Worm (Caenorhabditis elegans) whole organism, midembryonic: ENCODE results near the gene Y75B8A.31.

ENCODE experiments used
- T22C8.4 ChIP-seq: fragments of 200-800 bp; sonication (Bioruptor generic); IDR thresholded peaks from 2 replicates; pipeline ENCODE4 v1.3.6; 2022; ENCODE audit warnings: missing genetic modification characterization, missing compliant biosample characterization
- cog-1 ChIP-seq: sonication (generic microtip); optimal IDR thresholded peaks from 2 replicates; lab custom pipeline; 2016; ENCODE audit warnings: missing genetic modification characterization, missing compliant biosample characterization
- flt-1 ChIP-seq: fragments of 200-800 bp; sonication (Bioruptor generic); IDR thresholded peaks from 2 replicates; pipeline ENCODE4 v1.3.6; 2022; ENCODE audit warnings: missing genetic modification characterization, missing compliant biosample characterization
- klf-2 ChIP-seq: fragments of 200-800 bp; sonication (Bioruptor generic); conservative IDR thresholded peaks from 2 replicates; pipeline ENCODE4 v1.3.6; 2022; ENCODE audit warnings: missing genetic modification reagents, missing genetic modification characterization, missing compliant biosample characterization
- med-1 ChIP-seq: sonication (generic microtip); optimal IDR thresholded peaks from 2 replicates; lab custom pipeline; 2017; ENCODE audit warnings: missing genetic modification characterization, mild to moderate bottlenecking, missing compliant biosample characterization, antibody characterized with exemption, missing genetic modification reagents; ENCODE audit not compliant: insufficient read depth
- ref-1 ChIP-seq: fragments of 200-800 bp; sonication (Bioruptor generic); conservative IDR thresholded peaks from 2 replicates; pipeline ENCODE4 v1.3.6; 2022; ENCODE audit warnings: missing genetic modification reagents, missing genetic modification characterization, missing compliant biosample characterization
- tab-1 ChIP-seq: fragments of 200-800 bp; sonication (Bioruptor generic); IDR thresholded peaks from 2 replicates; pipeline ENCODE4 v1.3.6; 2022; ENCODE audit warnings: missing genetic modification characterization, missing compliant biosample characterization
- ztf-23 ChIP-seq: fragments of 200-800 bp; sonication (Bioruptor generic); IDR thresholded peaks from 2 replicates; pipeline ENCODE4 v1.3.6; 2022; ENCODE audit warnings: missing genetic modification reagents, missing genetic modification characterization, missing compliant biosample characterization
- ztf-29 ChIP-seq: fragments of 200-800 bp; sonication (Bioruptor generic); IDR thresholded peaks from 2 replicates; pipeline ENCODE4 v1.3.6; 2022; ENCODE audit warnings: missing genetic modification reagents, missing genetic modification characterization, missing compliant biosample characterization

The Y75B8A.31 gene

DNA sequence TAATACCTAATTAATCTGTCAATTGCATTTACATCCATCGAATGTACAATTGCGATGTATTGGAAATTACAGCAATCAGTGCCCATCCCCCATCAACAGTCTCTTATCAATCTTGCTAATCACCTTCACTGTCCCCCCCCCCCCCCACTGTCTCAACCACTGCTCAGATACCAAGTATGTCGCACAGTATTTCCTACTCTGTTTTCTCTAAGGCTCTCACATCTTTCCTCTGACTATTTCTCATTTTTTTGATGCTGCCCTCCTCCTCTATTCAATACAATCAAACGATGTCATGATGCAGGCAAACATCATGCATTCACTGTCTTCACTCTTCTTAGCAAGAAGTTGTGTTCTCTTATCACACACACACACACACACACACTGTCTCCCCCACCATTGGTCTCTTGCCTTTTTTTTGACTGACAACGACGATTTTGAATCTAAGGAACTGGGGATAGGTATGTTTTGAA, 23.9 kb upstream of the Y75B8A.31 start, which contains the start of the genes zip-12 and Y75B8A.63:
zip-12 (plus strand) TSS at position 387 of the 470 bp plus-strand sequence.
Y75B8A.63 (plus strand) TSS at position 420 of the 470 bp plus-strand sequence.
- TF ChIP-seq cog-1 (tag; lab: Kevin White, UChicago) (no peak), med-1 (GFP tag; lab: Kevin White, UChicago) (no peak), ztf-23 (GFP tag; lab: Robert Waterston, UW) (no peak), ztf-29 (GFP tag; lab: Robert Waterston, UW) (no peak), flt-1 (no peak), tab-1 (no peak), klf-2 (GFP tag; lab: Robert Waterston, UW) (no peak), T22C8.4 (GFP tag; lab: Robert Waterston, UW) (no peak), ref-1 (no peak)

DNA sequence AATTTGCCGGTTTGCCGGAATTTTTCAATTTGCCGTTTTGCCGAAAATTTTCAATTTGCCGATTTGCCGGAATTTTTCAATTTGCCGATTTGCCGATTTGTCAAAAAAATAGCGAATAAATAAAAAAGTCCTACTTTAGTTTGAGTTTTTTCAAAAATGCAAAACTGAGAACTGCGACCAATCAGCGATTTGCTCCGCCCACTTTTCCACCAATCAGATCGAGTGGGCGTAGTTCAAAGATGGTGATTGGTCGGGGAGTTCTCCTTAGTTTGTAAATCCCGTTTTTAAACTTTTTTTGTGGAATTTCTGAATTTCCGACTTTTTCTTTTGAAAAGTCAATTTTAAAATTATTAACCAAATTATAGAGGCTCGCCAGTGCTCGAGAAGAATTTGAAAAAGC, 20.1 kb upstream of the Y75B8A.31 start:
- no peak for TF ChIP-seq ztf-23 (GFP tag; lab: Robert Waterston, UW)
- no peak for TF ChIP-seq T22C8.4 (GFP tag; lab: Robert Waterston, UW)
- TF ChIP-seq tab-1 = no peak
- no peak for TF ChIP-seq ref-1

DNA sequence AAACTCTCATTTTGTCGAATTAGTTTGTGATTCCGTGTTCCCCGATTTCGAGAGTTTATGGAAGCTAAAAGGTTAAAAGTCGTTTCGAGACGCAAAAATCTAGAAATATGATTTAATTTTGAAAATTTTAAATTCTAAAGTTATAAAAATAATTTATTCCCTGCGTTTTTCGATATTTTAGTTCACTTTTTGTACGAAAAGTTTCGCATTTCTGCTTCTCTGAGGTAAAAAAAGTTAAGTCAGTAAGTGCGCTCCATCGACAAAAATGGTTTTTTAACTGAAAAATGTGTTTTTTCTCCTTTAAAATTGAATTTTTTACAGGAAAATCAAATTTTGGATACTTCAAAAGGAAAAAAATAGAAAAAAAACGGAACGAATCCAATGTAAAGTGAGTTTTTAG, 18.0 kb upstream of the Y75B8A.31 start, which contains the start of gene zip-1:
zip-1 (plus strand) TSS at position 301 of the 400 bp plus-strand sequence.
- TF ChIP-seq med-1 (GFP tag; lab: Kevin White, UChicago) (no peak), klf-2 (GFP tag; lab: Robert Waterston, UW) (no peak)

DNA sequence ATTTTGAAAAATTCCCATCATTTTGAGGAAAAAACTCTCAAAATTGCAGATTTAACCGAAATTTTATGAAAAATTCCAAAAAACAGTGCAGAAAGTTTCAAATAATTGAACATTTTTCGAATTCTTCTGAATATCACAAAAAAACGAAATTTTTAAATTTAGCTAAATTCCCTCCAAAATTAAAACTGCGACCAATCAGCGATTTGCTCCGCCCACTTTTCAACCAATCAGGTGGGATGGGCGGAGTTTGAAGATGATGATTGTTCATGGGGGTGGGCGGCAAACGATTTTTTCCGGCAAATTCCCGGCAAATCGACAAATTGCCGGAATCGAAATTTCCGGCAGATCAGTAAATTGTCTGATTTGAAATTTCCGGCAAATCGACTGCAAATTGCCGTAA, 17.2 kb upstream of the Y75B8A.31 start:
- no peak for TF ChIP-seq ztf-23 (GFP tag; lab: Robert Waterston, UW)
- no peak for TF ChIP-seq ref-1
- no peak for TF ChIP-seq T22C8.4 (GFP tag; lab: Robert Waterston, UW)
- no peak for TF ChIP-seq cog-1 (tag; lab: Kevin White, UChicago)
- TF ChIP-seq med-1 (GFP tag; lab: Kevin White, UChicago) = no peak
- no peak for TF ChIP-seq klf-2 (GFP tag; lab: Robert Waterston, UW)
- TF ChIP-seq flt-1 = no peak

DNA sequence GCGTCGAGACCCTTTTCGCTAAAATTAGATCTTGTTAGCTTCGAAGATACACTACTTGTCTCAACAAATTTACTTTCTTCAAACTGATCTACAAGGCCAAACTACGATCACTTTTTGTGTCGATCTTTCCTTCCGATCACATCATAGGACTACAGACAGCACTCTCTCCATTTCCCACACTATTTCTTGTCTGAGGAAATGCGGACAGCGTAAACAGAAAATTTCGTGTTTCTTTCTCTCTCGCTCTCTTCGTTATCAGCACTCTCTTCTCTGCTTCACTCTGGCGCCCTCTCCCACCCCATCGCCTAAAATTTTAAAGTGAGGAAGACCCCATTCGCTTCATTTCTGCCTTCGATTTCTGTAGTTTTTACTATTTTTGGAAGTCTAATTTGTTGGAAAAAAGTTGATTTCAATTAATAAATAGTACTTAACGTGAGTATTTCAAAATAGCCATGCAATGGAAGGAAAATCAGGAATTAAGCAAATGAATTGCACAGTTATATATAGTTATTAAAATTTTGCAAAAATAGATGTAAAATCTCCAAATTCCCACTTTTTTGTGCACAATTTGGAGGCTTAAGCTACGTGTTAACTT, 15.9 kb upstream of the Y75B8A.31 start:
- TF ChIP-seq tab-1 (no peak), klf-2 (GFP tag; lab: Robert Waterston, UW) (no peak)

DNA sequence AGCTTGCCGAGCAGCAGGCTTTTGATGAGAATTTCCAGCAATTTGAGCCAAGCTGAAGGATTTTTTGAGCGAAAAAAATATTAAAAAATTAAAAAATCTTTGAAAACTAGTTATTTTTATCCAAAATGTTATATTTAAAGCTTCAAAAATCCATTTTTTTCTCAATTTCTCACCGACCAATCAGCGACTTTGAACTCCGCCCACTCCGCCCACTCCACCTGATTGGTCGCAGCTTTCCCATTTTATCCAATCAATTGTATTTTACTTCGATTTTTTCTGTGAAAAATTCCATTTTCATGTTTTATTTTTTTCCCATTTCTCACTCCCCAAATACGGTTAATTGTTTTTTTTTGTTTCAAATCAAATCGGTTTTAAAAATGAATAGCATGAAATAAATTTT, 6.5 kb upstream of the Y75B8A.31 start:
- TF ChIP-seq tab-1 = no peak
- no peak for TF ChIP-seq ztf-29 (GFP tag; lab: Robert Waterston, UW)
- no peak for TF ChIP-seq ref-1
- no peak for TF ChIP-seq ztf-23 (GFP tag; lab: Robert Waterston, UW)
- TF ChIP-seq cog-1 (tag; lab: Kevin White, UChicago) = no peak
- TF ChIP-seq flt-1 = no peak
- TF ChIP-seq T22C8.4 (GFP tag; lab: Robert Waterston, UW) = no peak

DNA sequence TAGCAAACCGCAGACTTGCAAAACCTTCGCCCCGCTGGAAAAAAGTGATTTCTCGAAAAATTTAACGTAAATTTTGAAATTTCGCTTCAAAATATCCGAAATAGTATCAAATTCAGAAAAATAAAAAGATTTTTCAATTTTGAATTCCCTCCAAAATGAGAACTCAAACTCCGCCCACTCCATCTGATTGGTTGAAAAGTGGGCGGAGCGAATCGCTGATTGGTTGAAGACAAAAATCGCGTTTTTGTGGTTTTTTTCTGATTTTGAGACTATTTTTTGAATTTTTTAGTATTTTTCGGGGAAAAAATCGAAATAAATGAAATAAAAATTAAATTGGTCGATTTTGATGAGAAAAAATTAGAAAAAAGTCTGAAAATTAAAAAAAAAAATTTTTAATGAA, 2.4 kb upstream of the Y75B8A.31 start:
- TF ChIP-seq ztf-29 (GFP tag; lab: Robert Waterston, UW) (no peak), ztf-23 (GFP tag; lab: Robert Waterston, UW) (no peak), cog-1 (tag; lab: Kevin White, UChicago) (no peak), flt-1 (no peak), tab-1 (no peak), ref-1 (no peak), med-1 (GFP tag; lab: Kevin White, UChicago) (no peak), T22C8.4 (GFP tag; lab: Robert Waterston, UW) (no peak), klf-2 (GFP tag; lab: Robert Waterston, UW) (no peak)

DNA sequence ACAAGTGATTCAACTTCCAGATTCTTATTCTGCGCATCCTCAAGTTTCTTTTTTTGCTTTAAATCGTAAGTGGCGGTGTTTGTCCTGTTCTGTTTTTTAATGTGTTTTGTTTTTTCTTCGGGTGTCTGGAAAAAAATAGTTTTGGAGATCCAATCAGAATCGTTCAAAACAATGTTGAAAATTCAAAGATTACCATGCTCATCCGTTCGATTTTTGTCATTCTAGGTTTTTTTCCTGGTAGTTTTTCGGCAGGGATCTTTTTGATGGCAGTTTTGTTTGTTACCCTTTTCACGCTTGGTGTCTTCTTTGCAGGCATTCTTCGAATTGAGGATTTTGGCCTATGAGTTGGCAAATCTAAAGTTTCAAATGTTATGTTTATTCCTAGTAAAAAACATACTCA, 5.1 kb downstream of the Y75B8A.31 start:
- TF ChIP-seq flt-1 = no peak
- TF ChIP-seq T22C8.4 (GFP tag; lab: Robert Waterston, UW) = no peak
- no peak for TF ChIP-seq cog-1 (tag; lab: Kevin White, UChicago)
- TF ChIP-seq ztf-29 (GFP tag; lab: Robert Waterston, UW) = no peak
- no peak for TF ChIP-seq ztf-23 (GFP tag; lab: Robert Waterston, UW)
- no peak for TF ChIP-seq tab-1
- TF ChIP-seq ref-1 = no peak
- no peak for TF ChIP-seq klf-2 (GFP tag; lab: Robert Waterston, UW)
- no peak for TF ChIP-seq med-1 (GFP tag; lab: Kevin White, UChicago)

DNA sequence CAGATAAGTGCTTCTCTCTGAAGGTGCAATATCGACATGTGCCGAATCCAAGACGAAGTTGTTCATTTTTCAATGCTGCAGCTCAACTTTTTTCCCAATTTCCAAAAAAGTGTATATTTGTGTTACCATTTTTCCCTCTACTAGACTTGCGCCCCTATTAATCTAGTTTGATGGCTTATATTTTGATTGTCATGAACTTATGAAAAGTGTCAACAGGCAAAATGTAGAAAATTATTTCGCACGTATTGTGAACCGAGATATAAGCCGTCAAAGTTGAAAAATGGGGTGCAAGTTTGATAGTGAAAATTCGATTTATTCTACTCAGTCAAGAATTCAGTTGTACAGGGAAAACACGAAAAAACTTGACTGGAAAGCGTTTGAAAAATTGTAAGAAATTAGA, 7.0 kb downstream of the Y75B8A.31 start, which contains the start of gene Y75B8A.32:
Y75B8A.32 (minus strand) TSS at position 101 of the 400 bp plus-strand sequence.
- TF ChIP-seq ztf-23 (GFP tag; lab: Robert Waterston, UW) (no peak), cog-1 (tag; lab: Kevin White, UChicago) (no peak), ref-1 (no peak), med-1 (GFP tag; lab: Kevin White, UChicago) (no peak), klf-2 (GFP tag; lab: Robert Waterston, UW) (no peak), flt-1 (no peak), tab-1 (no peak), ztf-29 (GFP tag; lab: Robert Waterston, UW) (no peak), T22C8.4 (GFP tag; lab: Robert Waterston, UW) (no peak)

DNA sequence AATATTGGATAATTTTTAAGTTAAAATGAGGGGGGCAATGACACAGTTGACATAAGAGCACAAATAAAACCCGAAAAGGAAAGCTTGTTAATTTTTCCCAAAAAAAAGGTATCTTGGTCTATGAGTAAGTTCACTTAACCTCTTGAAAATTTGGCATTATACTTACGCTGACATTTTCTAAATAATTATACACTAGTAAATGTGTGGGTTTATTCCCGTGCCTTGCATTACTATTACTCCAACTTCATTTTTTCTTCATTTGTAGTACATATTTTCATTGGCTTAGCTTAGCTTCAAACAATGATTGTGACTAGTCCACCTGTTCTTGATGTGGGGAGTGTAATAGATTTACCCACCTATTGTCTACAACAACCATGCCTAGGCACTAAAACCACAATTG, 7.8 kb downstream of the Y75B8A.31 start, which contains the start of gene Y75B8A.34:
Y75B8A.34 (plus strand) TSS at position 301 of the 400 bp plus-strand sequence.
- TF ChIP-seq cog-1 (tag; lab: Kevin White, UChicago) = no peak
- no peak for TF ChIP-seq ztf-23 (GFP tag; lab: Robert Waterston, UW)
- no peak for TF ChIP-seq ref-1
- TF ChIP-seq tab-1 = no peak
- TF ChIP-seq T22C8.4 (GFP tag; lab: Robert Waterston, UW) = no peak
- no peak for TF ChIP-seq med-1 (GFP tag; lab: Kevin White, UChicago)
- TF ChIP-seq ztf-29 (GFP tag; lab: Robert Waterston, UW) = no peak
- TF ChIP-seq klf-2 (GFP tag; lab: Robert Waterston, UW) = no peak
- no peak for TF ChIP-seq flt-1
